Fruit fly (Drosophila melanogaster) whole organism, wandering third instar larva: ENCODE results near the gene Arglu1.

Experiments
- Hr78 ChIP-seq: fragments of >200 bp; optimal IDR thresholded peaks from 2 replicates; lab custom pipeline; 2017; ENCODE audit warnings: missing biosample characterization, missing genetic modification characterization
- Myc ChIP-seq: fragments of >200 bp; optimal IDR thresholded peaks from 2 replicates; lab custom pipeline; 2017
- Vsx2 ChIP-seq: fragments of 200-300, 225-300 bp; sonication (Bioruptor generic); optimal IDR thresholded peaks from 2 replicates; lab custom pipeline; 2018; ENCODE audit warnings: missing biosample characterization, missing genetic modification characterization; ENCODE audit not compliant: partially characterized antibody
- br ChIP-seq: fragments of 200-800 bp; sonication (Bioruptor generic); optimal IDR thresholded peaks from 2 replicates; lab custom pipeline; 2016; ENCODE audit warnings: missing biosample characterization, missing genetic modification characterization
- pan ChIP-seq: fragments of >200 bp; optimal IDR thresholded peaks from 2 replicates; lab custom pipeline; 2017

dm6 chr2L:9956993-9957652 is 19.2 kb upstream of the Arglu1 start, which contains the start of the genes CG4658 and CG5846:
- TF ChIP-seq br (GFP tag; lab: Kevin White, UChicago) = peak; percentile 83
- peak; percentile 85 for TF ChIP-seq pan (lab: Kevin White, UChicago)
- TF ChIP-seq Myc (lab: Kevin White, UChicago) = no peak
- TF ChIP-seq Vsx2 (GFP tag; lab: Kevin White, UChicago) = no peak
- no peak for TF ChIP-seq Hr78 (GFP tag; lab: Kevin White, UChicago)
